Worm (Caenorhabditis elegans) whole organism, L1 larva: ENCODE data around the gene col-139.

ENCODE experiments used
- aha-1 ChIP-seq: fragments of 150-350 bp; optimal IDR thresholded peaks from 2 replicates; lab custom pipeline; 2014; ENCODE audit warnings: missing biosample characterization, missing genetic modification characterization
- nhr-11 ChIP-seq: fragments of 150-350 bp; optimal IDR thresholded peaks from 2 replicates; lab custom pipeline; 2014; ENCODE audit warnings: missing biosample characterization, missing genetic modification characterization
- nhr-47 ChIP-seq: sonication (generic microtip); optimal IDR thresholded peaks from 2 replicates; lab custom pipeline; 2016; ENCODE audit warnings: mild to moderate bottlenecking, missing genetic modification characterization, moderate library complexity, missing compliant biosample characterization
- pqm-1 ChIP-seq: sonication (generic microtip); optimal IDR thresholded peaks from 3 replicates; lab custom pipeline; 2017; ENCODE audit warnings: missing biosample characterization, missing genetic modification characterization
- unc-130 ChIP-seq: fragments of 150-350 bp; optimal IDR thresholded peaks from 2 replicates; lab custom pipeline; 2017; ENCODE audit warnings: missing biosample characterization, missing genetic modification characterization, inconsistent platforms
- ztf-4 ChIP-seq: fragments of 150-350 bp; optimal IDR thresholded peaks from 2 replicates; lab custom pipeline; 2014; ENCODE audit warnings: missing biosample characterization, missing genetic modification characterization

ce11 chrV:4689234-4689633, 35.5 kb upstream of the col-139 start, which contains the start of gene K03B4.1:
- no peak for TF ChIP-seq nhr-11 (tag; lab: Kevin White, UChicago)
- no peak for TF ChIP-seq aha-1 (tag; lab: Kevin White, UChicago)
- no peak for TF ChIP-seq pqm-1 (tag; lab: Kevin White, UChicago)
- no peak for TF ChIP-seq nhr-47 (tag; lab: Kevin White, UChicago)
- TF ChIP-seq unc-130 (tag; lab: Kevin White, UChicago): no peak
- no peak for TF ChIP-seq ztf-4 (tag; lab: Kevin White, UChicago)
